Worm (Caenorhabditis elegans) whole organism, L4/young adult: Measurements from ENCODE around the gene Y61A9LA.12.
"Not testable (repeated sequence)": the region's sequence is repeated elsewhere in the genome, so short reads cannot be mapped to it uniquely, and the experiment has no call there.

Source experiments
- W03F9.2 ChIP-seq: fragments of 150-350 bp; optimal IDR thresholded peaks from 2 replicates; lab custom pipeline; 2014; ENCODE audit warnings: missing biosample characterization, missing genetic modification characterization
- dao-5 ChIP-seq: sonication (generic microtip); optimal IDR thresholded peaks from 2 replicates; lab custom pipeline; 2016; ENCODE audit warnings: missing genotype, missing genetic modification characterization, moderate library complexity, missing compliant biosample characterization
- him-1 ChIP-seq: sonication (generic microtip); optimal IDR thresholded peaks from 2 replicates; lab custom pipeline; 2016; ENCODE audit warnings: missing genotype, missing genetic modification reagents, missing genetic modification characterization, missing compliant biosample characterization

The Y61A9LA.12 gene

ce11 chrV:4553572-4553971 is at the start of gene Y61A9LA.12:
TSS of gene Y61A9LA.12 (plus strand) at chrV:4553872.
- not testable (repeated sequence) for TF ChIP-seq dao-5, W03F9.2, him-1 (tag; lab: Kevin White, UChicago)

ce11 chrV:4504445-4504844 is 49.2 kb upstream of the Y61A9LA.12 start:
- TF ChIP-seq him-1 (tag; lab: Kevin White, UChicago) (no peak), dao-5 (tag; lab: Kevin White, UChicago) (no peak), W03F9.2 (tag; lab: Kevin White, UChicago) (no peak)

ce11 chrV:4505000-4505399 is 48.7 kb upstream of the Y61A9LA.12 start:
- TF ChIP-seq dao-5 (tag; lab: Kevin White, UChicago) (no peak), him-1 (tag; lab: Kevin White, UChicago) (no peak), W03F9.2 (tag; lab: Kevin White, UChicago) (no peak)

- TF ChIP-seq him-1 (tag; lab: Kevin White, UChicago) (no peak), W03F9.2 (tag; lab: Kevin White, UChicago) (no peak), dao-5 (tag; lab: Kevin White, UChicago) (no peak)
These were observed 48.0 kb upstream of the Y61A9LA.12 start for ce11 chrV:4505408-4506270.

- TF ChIP-seq him-1 (tag; lab: Kevin White, UChicago) (no peak), dao-5 (tag; lab: Kevin White, UChicago) (no peak), W03F9.2 (tag; lab: Kevin White, UChicago) (no peak)
These were observed 47.0 kb upstream of the Y61A9LA.12 start for ce11 chrV:4506681-4507080.

ce11 chrV:4507129-4507528 is 46.5 kb upstream of the Y61A9LA.12 start:
- TF ChIP-seq him-1 (tag; lab: Kevin White, UChicago) (no peak), dao-5 (tag; lab: Kevin White, UChicago) (no peak), W03F9.2 (tag; lab: Kevin White, UChicago) (no peak)

ce11 chrV:4507836-4508462 is 45.7 kb upstream of the Y61A9LA.12 start:
- TF ChIP-seq W03F9.2 (tag; lab: Kevin White, UChicago): no peak
- TF ChIP-seq him-1 (tag; lab: Kevin White, UChicago): peak; percentile 58
- TF ChIP-seq dao-5 (tag; lab: Kevin White, UChicago): no peak

ce11 chrV:4508772-4509171 is 44.9 kb upstream of the Y61A9LA.12 start:
- TF ChIP-seq dao-5 (tag; lab: Kevin White, UChicago) (no peak), him-1 (tag; lab: Kevin White, UChicago) (no peak), W03F9.2 (tag; lab: Kevin White, UChicago) (no peak)

ce11 chrV:4509319-4509937 is 44.2 kb upstream of the Y61A9LA.12 start:
- TF ChIP-seq W03F9.2 (tag; lab: Kevin White, UChicago): no peak
- no peak for TF ChIP-seq him-1 (tag; lab: Kevin White, UChicago)
- TF ChIP-seq dao-5 (tag; lab: Kevin White, UChicago): no peak

- TF ChIP-seq dao-5 (tag; lab: Kevin White, UChicago) (no peak), W03F9.2 (tag; lab: Kevin White, UChicago) (no peak), him-1 (tag; lab: Kevin White, UChicago) (no peak)
These were observed 43.3 kb upstream of the Y61A9LA.12 start for ce11 chrV:4510351-4510750.

ce11 chrV:4512733-4513132 is 40.9 kb upstream of the Y61A9LA.12 start, which contains the start of gene T28F12.1:
TSS of gene T28F12.1 (plus strand) at chrV:4513033.
- TF ChIP-seq W03F9.2 (tag; lab: Kevin White, UChicago) (no peak), him-1 (tag; lab: Kevin White, UChicago) (no peak), dao-5 (tag; lab: Kevin White, UChicago) (no peak)

- TF ChIP-seq dao-5 (tag; lab: Kevin White, UChicago) (no peak), him-1 (tag; lab: Kevin White, UChicago) (no peak), W03F9.2 (tag; lab: Kevin White, UChicago) (no peak)
These were observed 35.0 kb upstream of the Y61A9LA.12 start for ce11 chrV:4518657-4519056.

ce11 chrV:4523312-4523711 is 30.4 kb upstream of the Y61A9LA.12 start:
- TF ChIP-seq W03F9.2 (tag; lab: Kevin White, UChicago) (no peak), him-1 (tag; lab: Kevin White, UChicago) (no peak), dao-5 (tag; lab: Kevin White, UChicago) (no peak)
